Worm (Caenorhabditis elegans) whole organism, midembryonic: ENCODE data around the gene ZC239.16.
"Not testable (repeated sequence)": the region's sequence is repeated elsewhere in the genome, so short reads cannot be mapped to it uniquely, and the experiment has no call there.

ENCODE experiments used
- T22C8.4 ChIP-seq: fragments of 200-800 bp; sonication (Bioruptor generic); IDR thresholded peaks from 2 replicates; pipeline ENCODE4 v1.3.6; 2022; ENCODE audit warnings: missing genetic modification characterization, missing compliant biosample characterization
- cog-1 ChIP-seq: sonication (generic microtip); optimal IDR thresholded peaks from 2 replicates; lab custom pipeline; 2016; ENCODE audit warnings: missing genetic modification characterization, missing compliant biosample characterization
- flt-1 ChIP-seq: fragments of 200-800 bp; sonication (Bioruptor generic); IDR thresholded peaks from 2 replicates; pipeline ENCODE4 v1.3.6; 2022; ENCODE audit warnings: missing genetic modification characterization, missing compliant biosample characterization
- klf-2 ChIP-seq: fragments of 200-800 bp; sonication (Bioruptor generic); conservative IDR thresholded peaks from 2 replicates; pipeline ENCODE4 v1.3.6; 2022; ENCODE audit warnings: missing genetic modification reagents, missing genetic modification characterization, missing compliant biosample characterization
- med-1 ChIP-seq: sonication (generic microtip); optimal IDR thresholded peaks from 2 replicates; lab custom pipeline; 2017; ENCODE audit warnings: missing genetic modification characterization, mild to moderate bottlenecking, missing compliant biosample characterization, antibody characterized with exemption, missing genetic modification reagents; ENCODE audit not compliant: insufficient read depth
- ref-1 ChIP-seq: fragments of 200-800 bp; sonication (Bioruptor generic); conservative IDR thresholded peaks from 2 replicates; pipeline ENCODE4 v1.3.6; 2022; ENCODE audit warnings: missing genetic modification reagents, missing genetic modification characterization, missing compliant biosample characterization
- tab-1 ChIP-seq: fragments of 200-800 bp; sonication (Bioruptor generic); IDR thresholded peaks from 2 replicates; pipeline ENCODE4 v1.3.6; 2022; ENCODE audit warnings: missing genetic modification characterization, missing compliant biosample characterization
- ztf-23 ChIP-seq: fragments of 200-800 bp; sonication (Bioruptor generic); IDR thresholded peaks from 2 replicates; pipeline ENCODE4 v1.3.6; 2022; ENCODE audit warnings: missing genetic modification reagents, missing genetic modification characterization, missing compliant biosample characterization
- ztf-29 ChIP-seq: fragments of 200-800 bp; sonication (Bioruptor generic); IDR thresholded peaks from 2 replicates; pipeline ENCODE4 v1.3.6; 2022; ENCODE audit warnings: missing genetic modification reagents, missing genetic modification characterization, missing compliant biosample characterization

Gene ZC239.16

DNA sequence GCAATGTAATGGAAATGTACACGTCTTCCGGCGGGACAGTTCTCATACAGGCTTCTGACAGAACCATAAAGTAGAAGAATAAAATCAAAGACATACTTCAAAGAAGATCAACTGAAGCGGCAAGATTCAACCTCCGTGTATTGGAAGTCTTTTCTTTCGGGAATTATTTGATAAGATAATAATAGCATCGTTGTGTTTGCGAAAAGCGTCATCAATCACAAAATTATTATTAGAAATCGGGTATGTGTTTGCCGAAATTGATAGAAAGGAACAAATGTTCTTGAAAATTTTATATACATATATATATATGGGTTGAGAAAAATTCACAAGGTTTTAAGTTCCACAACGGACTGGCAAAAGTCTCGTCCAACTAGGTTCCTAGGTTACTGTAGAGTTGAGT is 33.6 kb downstream of the ZC239.16 start, which contains the start of gene Y27F2A.9:
TSS of gene Y27F2A.9 (minus strand) at position 101 of the 400 bp plus-strand sequence.
- TF ChIP-seq flt-1, T22C8.4, ztf-23 (GFP tag; lab: Robert Waterston, UW): not testable (repeated sequence)

DNA sequence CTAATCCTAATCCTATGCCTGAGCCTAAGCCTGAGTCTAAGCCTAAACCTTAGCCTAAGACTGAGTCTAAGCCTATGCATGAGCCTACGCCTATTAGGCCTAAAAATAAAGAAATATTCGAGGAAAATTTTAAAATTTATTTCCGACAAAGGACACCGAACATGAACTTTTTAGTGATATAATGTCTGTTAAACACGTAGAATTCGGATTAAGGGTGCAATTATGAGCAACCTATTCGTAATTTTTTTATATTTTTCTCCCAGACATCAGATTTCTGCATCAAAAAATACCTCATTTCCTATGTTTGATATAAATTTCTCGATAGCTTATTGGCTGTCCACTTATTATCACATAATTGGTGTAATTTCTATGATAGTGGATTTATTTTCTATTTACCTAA is 36.1 kb downstream of the ZC239.16 start, which contains the start of gene Y27F2A.11:
TSS of gene Y27F2A.11 (plus strand) at position 301 of the 400 bp plus-strand sequence.
- TF ChIP-seq med-1; tab-1; ref-1 (GFP tag; lab: Robert Waterston, UW): not testable (repeated sequence)

DNA sequence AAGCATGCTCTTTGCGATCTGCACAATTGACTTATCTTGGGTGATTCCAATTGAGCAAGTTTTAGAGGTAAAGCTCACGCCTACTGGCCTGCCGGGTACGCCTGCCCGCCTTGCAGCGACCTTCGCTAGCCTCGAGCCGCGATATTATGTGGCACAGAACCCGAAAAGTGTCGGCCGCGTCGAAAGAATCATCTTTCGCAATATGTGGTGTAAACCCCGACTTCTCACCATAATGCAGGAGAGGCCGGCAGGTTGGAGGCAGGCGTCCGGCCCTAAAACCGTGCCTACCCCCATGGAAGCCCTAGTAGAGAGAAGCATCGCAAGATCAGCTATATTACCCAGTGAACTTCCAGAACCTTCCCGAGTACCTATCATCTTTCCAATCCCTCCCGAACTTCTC is 39.3 kb downstream of the ZC239.16 start:
- TF ChIP-seq flt-1 (GFP tag; lab: Robert Waterston, UW) (no peak), cog-1 (no peak), ztf-23 (GFP tag; lab: Robert Waterston, UW) (no peak), ztf-29 (no peak), klf-2 (GFP tag; lab: Robert Waterston, UW) (no peak), med-1 (no peak), ref-1 (GFP tag; lab: Robert Waterston, UW) (no peak), T22C8.4 (GFP tag; lab: Robert Waterston, UW) (no peak), tab-1 (no peak)

DNA sequence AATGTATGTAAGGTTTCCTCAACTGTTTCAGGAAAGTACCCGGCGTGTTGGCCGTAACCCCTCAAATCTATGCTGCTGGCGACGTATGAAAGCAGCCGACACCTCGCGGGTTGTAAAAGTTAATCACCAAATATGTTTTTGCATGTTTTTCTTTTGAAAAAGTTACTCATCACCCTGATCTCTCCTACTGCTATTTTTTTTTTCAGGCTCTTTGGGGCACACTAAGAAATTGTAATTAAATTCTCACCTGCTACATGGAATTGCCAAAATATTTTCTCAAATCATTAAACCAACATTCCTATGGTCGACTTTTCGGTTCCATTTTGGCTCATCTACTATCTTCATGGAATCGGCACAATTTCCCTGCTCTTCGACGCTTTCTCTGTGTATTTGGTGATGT is 40.3 kb downstream of the ZC239.16 start, which contains the start of gene sri-78:
TSS of gene sri-78 (plus strand) at position 301 of the 400 bp plus-strand sequence.
- TF ChIP-seq tab-1; klf-2 (GFP tag; lab: Robert Waterston, UW); ztf-23 (GFP tag; lab: Robert Waterston, UW): not testable (repeated sequence)

DNA sequence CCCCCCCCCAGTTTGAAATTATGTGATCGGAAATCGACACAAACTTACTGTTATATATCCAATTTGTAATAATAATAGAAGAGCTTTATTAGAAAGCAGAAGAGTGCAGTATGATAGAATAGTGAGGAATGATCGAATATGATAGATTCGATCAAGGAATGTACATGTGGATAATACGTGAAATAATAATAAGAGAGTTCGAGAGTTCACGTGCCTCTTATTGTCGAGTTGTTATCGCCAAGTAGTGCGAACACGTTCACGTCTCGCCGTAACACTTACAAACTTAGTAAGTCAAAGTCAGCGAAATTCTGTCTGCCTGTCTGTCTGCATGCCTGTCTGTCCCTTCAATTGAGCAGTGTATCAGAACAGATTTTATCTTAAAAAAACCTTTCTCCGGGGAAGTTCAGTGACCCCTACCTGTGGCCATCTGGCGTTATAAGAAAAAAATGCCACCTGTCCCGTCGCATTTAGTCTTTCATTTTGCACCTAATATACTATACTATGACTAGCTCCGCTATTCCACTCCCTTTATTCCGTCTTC is 41.7 kb downstream of the ZC239.16 start, which contains the start of the genes Y27F2A.6 and Y27F2A.8:
TSS of gene Y27F2A.6 (minus strand) at position 101 of the 541 bp plus-strand sequence.
TSS of gene Y27F2A.8 (plus strand) at position 491 of the 541 bp plus-strand sequence.
- not testable (repeated sequence) for TF ChIP-seq ref-1 (GFP tag; lab: Robert Waterston, UW); tab-1; cog-1

DNA sequence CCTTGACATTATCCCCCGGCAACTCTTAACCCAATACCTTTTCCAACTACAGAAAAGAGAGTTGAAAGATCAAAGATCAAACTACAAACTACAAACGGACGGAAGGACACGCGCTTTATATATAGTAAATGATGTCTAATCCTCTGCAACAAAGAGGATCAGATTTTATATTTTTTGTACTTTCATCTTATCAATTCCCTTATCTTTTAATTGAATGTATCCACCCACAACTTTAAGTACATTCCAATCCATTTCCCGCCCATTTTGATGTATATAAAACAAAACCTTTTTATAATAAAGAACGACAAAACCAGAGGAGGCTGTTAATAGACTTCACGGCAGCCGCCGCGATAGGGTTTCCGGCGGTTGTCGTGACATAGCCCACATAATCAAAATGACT is 47.5 kb downstream of the ZC239.16 start, which contains the start of gene sri-40:
TSS of gene sri-40 (plus strand) at position 301 of the 400 bp plus-strand sequence.
- not testable (repeated sequence) for TF ChIP-seq ztf-23, klf-2, T22C8.4 (GFP tag; lab: Robert Waterston, UW)
